Worm (Caenorhabditis elegans) whole organism, L4/young adult: Measurements from ENCODE around the gene nhr-193.

Source experiments
- dao-5 ChIP-seq: sonication (generic microtip); optimal IDR thresholded peaks from 2 replicates; lab custom pipeline; 2016; ENCODE audit warnings: missing genotype, missing genetic modification characterization, moderate library complexity, missing compliant biosample characterization
- him-1 ChIP-seq: sonication (generic microtip); optimal IDR thresholded peaks from 2 replicates; lab custom pipeline; 2016; ENCODE audit warnings: missing genotype, missing genetic modification reagents, missing genetic modification characterization, missing compliant biosample characterization

DNA sequence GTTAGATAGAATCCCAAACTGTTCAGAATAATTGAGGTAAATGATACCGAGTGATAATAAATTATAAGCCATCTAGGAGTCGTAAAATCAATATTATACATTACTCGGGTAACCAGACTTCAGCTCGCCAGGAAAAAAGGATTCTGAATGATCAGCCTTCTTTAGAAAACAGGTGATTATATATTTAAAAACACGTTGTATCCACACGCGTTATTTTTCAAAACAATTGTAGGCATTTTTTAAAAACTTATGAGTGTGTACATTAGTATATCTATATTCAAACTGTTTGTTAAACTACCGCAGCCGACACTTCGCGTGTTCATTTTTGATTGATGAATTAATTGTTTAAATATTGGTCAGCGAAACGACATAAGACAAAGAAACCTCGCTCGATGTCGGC, 46.2 kb downstream of the nhr-193 start, which contains the start of gene sri-65:
- TF ChIP-seq dao-5 (no peak), him-1 (no peak)
